Fruit fly (Drosophila melanogaster) whole organism, pupa: ENCODE measurements around the gene Polr3E.

Experiments used
- CG10348 ChIP-seq: fragments of 200-800 bp; sonication (Bioruptor generic); IDR thresholded peaks from 2 replicates; pipeline ENCODE4 v1.3.6; 2022; ENCODE audit warnings: missing biosample characterization, missing genetic modification characterization
- CG12605 ChIP-seq: fragments of 200-800 bp; sonication (Bioruptor generic); IDR thresholded peaks from 2 replicates; pipeline ENCODE4 v1.3.6; 2022; ENCODE audit warnings: missing biosample characterization, missing genetic modification characterization
- CG13204 ChIP-seq: fragments of 200-800 bp; sonication (Bioruptor generic); optimal IDR thresholded peaks from 2 replicates; lab custom pipeline; 2018; ENCODE audit warnings: missing biosample characterization, mild to moderate bottlenecking, missing genetic modification characterization, moderate library complexity
- CG14655 ChIP-seq: fragments of 200-800 bp; sonication (Bioruptor generic); optimal IDR thresholded peaks from 3 replicates; lab custom pipeline; 2017; ENCODE audit warnings: mild to moderate bottlenecking, missing biosample characterization, missing genetic modification reagents, missing genetic modification characterization
- CG15710 ChIP-seq: fragments of 200-800 bp; sonication (Bioruptor generic); optimal IDR thresholded peaks from 2 replicates; lab custom pipeline; 2018; ENCODE audit warnings: missing biosample characterization, mild to moderate bottlenecking, missing genetic modification characterization, moderate library complexity
- CG17806 ChIP-seq: fragments of 200-800 bp; sonication (Bioruptor generic); optimal IDR thresholded peaks from 2 replicates; lab custom pipeline; 2018; ENCODE audit warnings: missing biosample characterization, mild to moderate bottlenecking, missing genetic modification characterization, moderate library complexity
- CG32121 ChIP-seq: fragments of 200-800 bp; sonication (Bioruptor generic); IDR thresholded peaks from 2 replicates; pipeline ENCODE4 v1.3.6; 2022; ENCODE audit warnings: missing biosample characterization, missing genetic modification characterization
- CG34367 ChIP-seq: fragments of 200-800 bp; sonication (Bioruptor generic); optimal IDR thresholded peaks from 2 replicates; lab custom pipeline; 2018; ENCODE audit warnings: missing biosample characterization, mild to moderate bottlenecking, missing genetic modification characterization
- CG4496 ChIP-seq: fragments of 200-800 bp; sonication (Bioruptor generic); IDR thresholded peaks from 3 replicates; pipeline ENCODE4 v1.3.6; 2022; ENCODE audit warnings: missing biosample characterization, missing genetic modification characterization
- CG8159 ChIP-seq: fragments of 200-800 bp; sonication (Bioruptor generic); optimal IDR thresholded peaks from 3 replicates; lab custom pipeline; 2018; ENCODE audit warnings: missing biosample characterization, mild to moderate bottlenecking, missing genetic modification characterization, moderate library complexity
- CG8301 ChIP-seq: fragments of 200-800 bp; sonication (Bioruptor generic); optimal IDR thresholded peaks from 2 replicates; lab custom pipeline; 2018; ENCODE audit warnings: missing biosample characterization, mild to moderate bottlenecking, missing genetic modification characterization
- CG9948 ChIP-seq: fragments of 200-800 bp; sonication (Bioruptor generic); optimal IDR thresholded peaks from 2 replicates; lab custom pipeline; 2018; ENCODE audit warnings: missing biosample characterization, mild to moderate bottlenecking, missing genetic modification characterization, moderate library complexity
- D1 ChIP-seq: fragments of 200-800 bp; sonication (Bioruptor generic); optimal IDR thresholded peaks from 2 replicates; lab custom pipeline; 2018; ENCODE audit warnings: missing biosample characterization, mild to moderate bottlenecking, missing genetic modification characterization, moderate library complexity
- EcR ChIP-seq: fragments of 200-800 bp; sonication (Bioruptor generic); optimal IDR thresholded peaks from 3 replicates; lab custom pipeline; 2019; ENCODE audit warnings: missing biosample characterization, missing genetic modification characterization, mild to moderate bottlenecking, moderate library complexity, missing genetic modification reagents
- Ets98B ChIP-seq: fragments of 200-800 bp; sonication (Bioruptor generic); IDR thresholded peaks from 2 replicates; pipeline ENCODE4 v1.3.6; 2022; ENCODE audit warnings: missing biosample characterization, missing genetic modification characterization
- Pif1A ChIP-seq: fragments of 200-800 bp; sonication (Bioruptor generic); optimal IDR thresholded peaks from 3 replicates; lab custom pipeline; 2016; ENCODE audit warnings: missing biosample characterization, missing genetic modification characterization
- Pif1B ChIP-seq: fragments of 200-800 bp; sonication (Bioruptor generic); optimal IDR thresholded peaks from 3 replicates; lab custom pipeline; 2016; ENCODE audit warnings: missing biosample characterization, missing genetic modification characterization
- Snoo ChIP-seq: fragments of 200-800 bp; sonication (Bioruptor generic); optimal IDR thresholded peaks from 3 replicates; lab custom pipeline; 2017; ENCODE audit warnings: missing biosample characterization, mild to moderate bottlenecking, missing genetic modification characterization, inconsistent platforms
- fd96Ca ChIP-seq: fragments of 200-800 bp; sonication (Bioruptor generic); IDR thresholded peaks from 3 replicates; pipeline ENCODE4 v1.3.6; 2022; ENCODE audit warnings: missing biosample characterization, missing genetic modification characterization
- gl ChIP-seq: fragments of 200-800 bp; sonication (Bioruptor generic); optimal IDR thresholded peaks from 2 replicates; lab custom pipeline; 2018; ENCODE audit warnings: missing biosample characterization, mild to moderate bottlenecking, missing genetic modification characterization
- rn ChIP-seq: fragments of 200-800 bp; sonication (Bioruptor generic); IDR thresholded peaks from 2 replicates; pipeline ENCODE4 v1.3.6; 2022; ENCODE audit warnings: missing biosample characterization, missing genetic modification characterization

The Polr3E gene

DNA sequence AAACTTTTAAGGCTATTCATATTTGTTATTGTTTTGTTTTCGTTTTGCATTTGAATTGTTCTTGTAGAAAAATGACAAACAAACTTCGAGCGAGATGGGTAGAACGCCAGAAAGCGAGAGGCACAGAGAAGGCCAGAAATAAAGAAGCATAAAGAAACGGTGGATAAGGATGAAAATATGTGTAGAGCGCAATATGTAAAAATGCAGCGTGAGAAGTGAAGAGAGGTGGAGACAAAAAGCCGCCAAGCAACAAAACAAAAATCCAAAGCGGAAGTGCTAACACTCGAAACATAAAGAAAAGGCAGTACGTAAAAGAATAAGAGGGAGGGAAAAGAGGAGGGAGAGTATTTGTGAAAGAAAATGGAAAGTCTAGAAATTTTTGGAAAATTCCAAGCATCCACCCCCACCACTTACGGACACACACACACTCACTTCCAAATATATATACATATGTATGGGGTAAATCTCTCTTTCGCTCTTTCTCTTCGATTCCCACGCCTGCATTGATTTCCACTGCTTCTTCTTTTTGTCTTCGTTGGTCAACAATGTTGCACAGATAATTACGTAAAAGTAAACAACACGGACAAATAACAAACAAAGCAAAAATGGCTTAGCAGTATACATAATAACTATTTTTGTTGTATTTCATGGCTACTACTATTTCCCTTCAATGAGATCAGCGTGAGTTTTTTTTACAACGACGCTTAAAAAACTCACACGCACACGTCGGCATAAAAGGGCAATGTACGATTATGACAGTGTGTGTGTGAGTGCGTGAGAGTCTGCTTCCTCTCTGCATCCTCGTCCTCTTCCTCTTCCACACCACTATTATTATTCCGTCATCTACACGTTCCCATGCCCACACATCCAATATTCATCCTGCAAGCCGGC is 24.0 kb upstream of the Polr3E start:
- TF ChIP-seq EcR (GFP tag; lab: Kevin White, UChicago): peak; percentile 98
- no peak for TF ChIP-seq CG9948 (tag; lab: Kevin White, UChicago)
- peak; percentile 19 for TF ChIP-seq D1 (tag; lab: Kevin White, UChicago)

DNA sequence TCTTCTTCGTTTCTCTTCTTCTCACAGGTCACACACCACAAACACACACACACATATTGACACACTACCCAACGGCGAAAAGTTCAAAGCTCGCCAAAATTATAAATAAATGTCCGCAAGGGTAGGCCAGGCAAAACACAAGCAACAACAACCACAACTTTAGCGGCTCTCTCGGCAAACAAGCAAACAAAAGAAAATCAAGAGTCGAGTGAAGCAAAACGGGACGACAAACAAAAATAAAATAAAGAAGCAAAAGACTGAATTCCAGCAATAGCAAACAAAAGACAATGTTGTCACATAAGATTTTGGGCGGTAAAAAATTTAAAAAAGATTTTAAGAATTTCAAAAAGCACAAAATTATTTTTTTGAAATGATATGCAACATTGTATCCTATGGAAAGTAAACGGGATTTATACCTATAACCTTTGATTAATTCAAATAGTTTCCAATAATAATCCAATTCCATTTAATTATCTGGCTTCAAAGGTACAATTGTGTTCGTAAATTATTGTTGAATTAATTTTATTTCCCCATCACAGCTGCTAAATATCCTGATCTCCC is 23.3 kb upstream of the Polr3E start:
- TF ChIP-seq CG14655 (GFP tag; lab: Kevin White, UChicago) (no peak), fd96Ca (GFP tag; lab: Robert Waterston, UW) (no peak), Snoo (tag; lab: Kevin White, UChicago) (no peak), CG13204 (GFP tag; lab: Kevin White, UChicago) (no peak), CG8301 (tag; lab: Kevin White, UChicago) (no peak), D1 (tag; lab: Kevin White, UChicago) (peak; percentile 24), CG9948 (tag; lab: Kevin White, UChicago) (peak; percentile 13), Ets98B (GFP tag; lab: Robert Waterston, UW) (no peak), CG34367 (no peak)

DNA sequence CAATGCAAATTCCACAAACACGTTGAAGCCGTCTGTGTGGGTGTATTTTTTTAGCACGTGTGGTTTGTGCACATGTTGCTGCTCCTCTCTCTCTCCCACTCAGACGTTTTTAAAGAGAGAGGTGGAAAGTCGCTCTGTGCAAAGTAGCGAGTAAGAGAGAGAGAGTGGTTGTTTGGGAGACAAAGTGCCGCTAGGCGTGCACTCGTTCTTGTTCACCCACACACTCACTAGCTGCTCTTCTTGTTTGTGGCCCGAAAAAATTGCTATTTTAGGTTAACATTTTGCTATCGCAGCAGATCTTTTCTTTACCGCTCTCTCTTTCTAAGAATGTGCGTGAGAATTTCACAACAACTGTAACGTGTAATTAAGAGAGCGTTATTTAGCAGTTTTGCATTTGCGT is 22.7 kb upstream of the Polr3E start:
- TF ChIP-seq fd96Ca (GFP tag; lab: Robert Waterston, UW) (no peak), Pif1B (GFP tag; lab: Kevin White, UChicago) (peak; percentile 25), EcR (GFP tag; lab: Kevin White, UChicago) (peak; percentile 39), CG4496 (GFP tag; lab: Robert Waterston, UW) (0 out of 3 replicates have a peak, but pooled peaks have one; percentile 7), CG12605 (GFP tag; lab: Robert Waterston, UW) (0 out of 2 replicates have a peak, but pooled peaks have one; percentile 56), Ets98B (GFP tag; lab: Robert Waterston, UW) (peak; percentile 37; the same call in 1 of the 2 replicates), gl (tag; lab: Kevin White, UChicago) (no peak)
- TF ChIP-seq, all 21 proteins: peak for 5

DNA sequence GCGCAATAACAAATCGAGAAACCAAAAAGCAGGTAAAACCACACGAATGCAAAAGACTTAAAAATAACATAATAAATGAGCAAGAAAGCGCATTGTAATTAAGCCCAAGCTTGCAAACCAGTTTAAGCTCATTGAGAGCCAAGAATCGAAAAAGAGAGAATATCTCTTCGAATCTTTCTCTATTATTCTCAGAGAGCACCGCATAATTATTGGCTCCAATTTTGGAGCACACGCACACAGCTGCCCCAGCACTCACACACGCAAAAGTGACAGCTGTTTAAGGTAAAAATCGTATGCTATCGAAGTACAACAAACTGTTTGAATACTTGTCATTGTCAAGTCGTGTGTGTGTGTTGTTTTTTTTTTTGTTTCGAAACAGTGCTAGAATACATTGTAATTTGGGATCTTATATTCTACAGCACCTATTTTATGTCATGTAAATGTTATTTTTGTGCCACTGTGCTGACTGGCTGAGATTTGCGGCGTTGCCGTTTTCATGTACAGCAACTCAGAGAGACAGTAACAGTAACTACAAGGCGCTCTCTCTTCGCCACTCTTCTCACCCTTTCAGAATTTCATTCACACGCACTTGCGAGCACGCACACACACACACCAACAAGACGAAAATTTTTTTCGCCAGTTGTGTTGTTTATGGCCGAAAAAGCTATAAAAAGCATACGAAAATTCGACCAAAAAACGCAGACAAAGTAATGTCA is 22.1 kb upstream of the Polr3E start:
- TF ChIP-seq CG9948 (tag; lab: Kevin White, UChicago) (peak; percentile 61), CG12605 (GFP tag; lab: Robert Waterston, UW) (peak; percentile 77), fd96Ca (GFP tag; lab: Robert Waterston, UW) (peak; percentile 89), gl (tag; lab: Kevin White, UChicago) (peak; percentile 12), EcR (GFP tag; lab: Kevin White, UChicago) (peak; percentile 7), CG14655 (GFP tag; lab: Kevin White, UChicago) (peak; percentile 79), CG15710 (tag; lab: Kevin White, UChicago) (peak; percentile 52), Pif1A (peak; percentile 90), Pif1B (GFP tag; lab: Kevin White, UChicago) (peak; percentile 91), CG8301 (tag; lab: Kevin White, UChicago) (peak; percentile 73), Ets98B (GFP tag; lab: Robert Waterston, UW) (peak; percentile 83), CG4496 (GFP tag; lab: Robert Waterston, UW) (peak; percentile 88), rn (peak; percentile 75), CG34367 (peak; percentile 36), CG32121 (GFP tag; lab: Robert Waterston, UW) (peak; percentile 63), CG17806 (tag; lab: Kevin White, UChicago) (peak; percentile 66), CG8159 (tag; lab: Kevin White, UChicago) (peak; percentile 68), Snoo (tag; lab: Kevin White, UChicago) (peak; percentile 66), D1 (tag; lab: Kevin White, UChicago) (peak; percentile 39), CG13204 (GFP tag; lab: Kevin White, UChicago) (peak; percentile 8), CG10348 (GFP tag; lab: Robert Waterston, UW) (no peak)

DNA sequence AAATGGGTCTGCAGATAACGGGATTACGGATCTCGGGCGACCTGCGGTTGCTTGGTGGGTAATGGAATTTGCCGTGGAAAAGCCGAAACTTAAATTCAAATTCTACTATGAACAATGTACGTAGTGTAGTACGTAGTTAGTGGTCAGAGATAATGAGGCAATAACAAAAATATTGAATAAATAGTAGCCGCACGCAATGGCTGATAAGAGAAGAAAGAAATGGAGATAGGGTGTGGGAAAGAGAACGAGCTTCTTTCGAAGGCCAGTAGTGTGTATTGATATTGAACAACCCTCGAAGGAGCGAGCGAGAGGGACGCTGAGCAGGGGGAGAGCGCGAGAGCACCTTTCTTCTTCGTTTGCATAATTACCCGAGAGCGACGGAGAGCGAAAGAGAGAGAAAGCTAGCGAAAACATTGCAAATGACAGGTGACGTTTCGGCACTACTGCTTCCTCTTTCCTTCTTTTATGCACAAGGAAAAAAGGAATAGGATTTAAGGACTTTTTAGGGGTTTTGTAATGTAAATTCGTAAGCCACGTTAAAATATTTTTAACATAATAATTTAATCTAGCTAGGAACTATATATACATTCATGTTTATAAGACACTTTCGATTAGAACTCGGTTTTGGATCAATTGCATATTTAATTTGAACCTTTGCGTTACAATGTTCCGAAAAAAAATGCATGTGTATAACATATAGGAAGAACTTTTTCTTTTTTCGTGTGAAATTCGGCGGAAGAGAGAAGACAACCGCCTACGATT is 20.6 kb upstream of the Polr3E start:
- TF ChIP-seq CG17806 (tag; lab: Kevin White, UChicago): peak; percentile 22
- peak; percentile 7 for TF ChIP-seq CG15710 (tag; lab: Kevin White, UChicago)
- peak; percentile 54 for TF ChIP-seq Pif1A
- TF ChIP-seq CG13204 (GFP tag; lab: Kevin White, UChicago): no peak
- TF ChIP-seq Ets98B (GFP tag; lab: Robert Waterston, UW): peak; percentile 18; the same call in 1 of the 2 replicates
- peak; percentile 68 for TF ChIP-seq CG8301 (tag; lab: Kevin White, UChicago)
- TF ChIP-seq rn: no peak
- TF ChIP-seq CG9948 (tag; lab: Kevin White, UChicago): peak; percentile 44
- no peak for TF ChIP-seq CG12605 (GFP tag; lab: Robert Waterston, UW)
- TF ChIP-seq D1 (tag; lab: Kevin White, UChicago): no peak
- TF ChIP-seq Snoo (tag; lab: Kevin White, UChicago): peak; percentile 40
- 0 out of 2 replicates have a peak, but pooled peaks have one; percentile 13 for TF ChIP-seq CG32121 (GFP tag; lab: Robert Waterston, UW)
- peak; percentile 52; the same call in 2 of the 3 replicates for TF ChIP-seq fd96Ca (GFP tag; lab: Robert Waterston, UW)
- TF ChIP-seq CG4496 (GFP tag; lab: Robert Waterston, UW): 0 out of 3 replicates have a peak, but pooled peaks have one; percentile 46
- no peak for TF ChIP-seq gl (tag; lab: Kevin White, UChicago)
- peak; percentile 71 for TF ChIP-seq CG14655 (GFP tag; lab: Kevin White, UChicago)
- peak; percentile 6 for TF ChIP-seq EcR (GFP tag; lab: Kevin White, UChicago)
- peak; percentile 45 for TF ChIP-seq Pif1B (GFP tag; lab: Kevin White, UChicago)
- TF ChIP-seq CG8159 (tag; lab: Kevin White, UChicago): peak; percentile 40
- TF ChIP-seq CG34367: no peak
- no peak for TF ChIP-seq CG10348 (GFP tag; lab: Robert Waterston, UW)
